Fruit fly (Drosophila melanogaster) whole organism, pupa: Measurements from ENCODE around the gene Pa1.
A peak's percentile ranks its signal among the peaks of the same experiment; 100 is the strongest.

Experiments
- CG10348 ChIP-seq: fragments of 200-800 bp; sonication (Bioruptor generic); IDR thresholded peaks from 2 replicates; pipeline ENCODE4 v1.3.6; 2022; ENCODE audit warnings: missing biosample characterization, missing genetic modification characterization
- CG12605 ChIP-seq: fragments of 200-800 bp; sonication (Bioruptor generic); IDR thresholded peaks from 2 replicates; pipeline ENCODE4 v1.3.6; 2022; ENCODE audit warnings: missing biosample characterization, missing genetic modification characterization
- CG13204 ChIP-seq: fragments of 200-800 bp; sonication (Bioruptor generic); optimal IDR thresholded peaks from 2 replicates; lab custom pipeline; 2018; ENCODE audit warnings: missing biosample characterization, mild to moderate bottlenecking, missing genetic modification characterization, moderate library complexity
- CG14655 ChIP-seq: fragments of 200-800 bp; sonication (Bioruptor generic); optimal IDR thresholded peaks from 3 replicates; lab custom pipeline; 2017; ENCODE audit warnings: mild to moderate bottlenecking, missing biosample characterization, missing genetic modification reagents, missing genetic modification characterization
- CG15710 ChIP-seq: fragments of 200-800 bp; sonication (Bioruptor generic); optimal IDR thresholded peaks from 2 replicates; lab custom pipeline; 2018; ENCODE audit warnings: missing biosample characterization, mild to moderate bottlenecking, missing genetic modification characterization, moderate library complexity
- CG17806 ChIP-seq: fragments of 200-800 bp; sonication (Bioruptor generic); optimal IDR thresholded peaks from 2 replicates; lab custom pipeline; 2018; ENCODE audit warnings: missing biosample characterization, mild to moderate bottlenecking, missing genetic modification characterization, moderate library complexity
- CG32121 ChIP-seq: fragments of 200-800 bp; sonication (Bioruptor generic); IDR thresholded peaks from 2 replicates; pipeline ENCODE4 v1.3.6; 2022; ENCODE audit warnings: missing biosample characterization, missing genetic modification characterization
- CG34367 ChIP-seq: fragments of 200-800 bp; sonication (Bioruptor generic); optimal IDR thresholded peaks from 2 replicates; lab custom pipeline; 2018; ENCODE audit warnings: missing biosample characterization, mild to moderate bottlenecking, missing genetic modification characterization
- CG4496 ChIP-seq: fragments of 200-800 bp; sonication (Bioruptor generic); IDR thresholded peaks from 3 replicates; pipeline ENCODE4 v1.3.6; 2022; ENCODE audit warnings: missing biosample characterization, missing genetic modification characterization
- CG8159 ChIP-seq: fragments of 200-800 bp; sonication (Bioruptor generic); optimal IDR thresholded peaks from 3 replicates; lab custom pipeline; 2018; ENCODE audit warnings: missing biosample characterization, mild to moderate bottlenecking, missing genetic modification characterization, moderate library complexity
- CG8301 ChIP-seq: fragments of 200-800 bp; sonication (Bioruptor generic); optimal IDR thresholded peaks from 2 replicates; lab custom pipeline; 2018; ENCODE audit warnings: missing biosample characterization, mild to moderate bottlenecking, missing genetic modification characterization
- CG9948 ChIP-seq: fragments of 200-800 bp; sonication (Bioruptor generic); optimal IDR thresholded peaks from 2 replicates; lab custom pipeline; 2018; ENCODE audit warnings: missing biosample characterization, mild to moderate bottlenecking, missing genetic modification characterization, moderate library complexity
- D1 ChIP-seq: fragments of 200-800 bp; sonication (Bioruptor generic); optimal IDR thresholded peaks from 2 replicates; lab custom pipeline; 2018; ENCODE audit warnings: missing biosample characterization, mild to moderate bottlenecking, missing genetic modification characterization, moderate library complexity
- EcR ChIP-seq: fragments of 200-800 bp; sonication (Bioruptor generic); optimal IDR thresholded peaks from 3 replicates; lab custom pipeline; 2019; ENCODE audit warnings: missing biosample characterization, missing genetic modification characterization, mild to moderate bottlenecking, moderate library complexity, missing genetic modification reagents
- Ets98B ChIP-seq: fragments of 200-800 bp; sonication (Bioruptor generic); IDR thresholded peaks from 2 replicates; pipeline ENCODE4 v1.3.6; 2022; ENCODE audit warnings: missing biosample characterization, missing genetic modification characterization
- Pif1A ChIP-seq: fragments of 200-800 bp; sonication (Bioruptor generic); optimal IDR thresholded peaks from 3 replicates; lab custom pipeline; 2016; ENCODE audit warnings: missing biosample characterization, missing genetic modification characterization
- Pif1B ChIP-seq: fragments of 200-800 bp; sonication (Bioruptor generic); optimal IDR thresholded peaks from 3 replicates; lab custom pipeline; 2016; ENCODE audit warnings: missing biosample characterization, missing genetic modification characterization
- Snoo ChIP-seq: fragments of 200-800 bp; sonication (Bioruptor generic); optimal IDR thresholded peaks from 3 replicates; lab custom pipeline; 2017; ENCODE audit warnings: missing biosample characterization, mild to moderate bottlenecking, missing genetic modification characterization, inconsistent platforms
- fd96Ca ChIP-seq: fragments of 200-800 bp; sonication (Bioruptor generic); IDR thresholded peaks from 3 replicates; pipeline ENCODE4 v1.3.6; 2022; ENCODE audit warnings: missing biosample characterization, missing genetic modification characterization
- gl ChIP-seq: fragments of 200-800 bp; sonication (Bioruptor generic); optimal IDR thresholded peaks from 2 replicates; lab custom pipeline; 2018; ENCODE audit warnings: missing biosample characterization, mild to moderate bottlenecking, missing genetic modification characterization
- rn ChIP-seq: fragments of 200-800 bp; sonication (Bioruptor generic); IDR thresholded peaks from 2 replicates; pipeline ENCODE4 v1.3.6; 2022; ENCODE audit warnings: missing biosample characterization, missing genetic modification characterization

Gene Pa1

dm6 chrX:11355708-11356174 lies 3.3 kb upstream of the Pa1 start, which contains the start of gene dsh:
TSS of gene dsh (plus strand) at chrX:11355881.
- TF ChIP-seq D1 (no peak), CG15710 (peak; percentile 14), rn (no peak), CG13204 (peak; percentile 65), CG4496 (GFP tag; lab: Robert Waterston, UW) (no peak), Pif1B (GFP tag; lab: Kevin White, UChicago) (no peak), CG10348 (GFP tag; lab: Robert Waterston, UW) (no peak), fd96Ca (no peak), CG8301 (tag; lab: Kevin White, UChicago) (no peak), CG12605 (GFP tag; lab: Robert Waterston, UW) (no peak), Pif1A (GFP tag; lab: Kevin White, UChicago) (no peak), CG32121 (GFP tag; lab: Robert Waterston, UW) (no peak)

DNA sequence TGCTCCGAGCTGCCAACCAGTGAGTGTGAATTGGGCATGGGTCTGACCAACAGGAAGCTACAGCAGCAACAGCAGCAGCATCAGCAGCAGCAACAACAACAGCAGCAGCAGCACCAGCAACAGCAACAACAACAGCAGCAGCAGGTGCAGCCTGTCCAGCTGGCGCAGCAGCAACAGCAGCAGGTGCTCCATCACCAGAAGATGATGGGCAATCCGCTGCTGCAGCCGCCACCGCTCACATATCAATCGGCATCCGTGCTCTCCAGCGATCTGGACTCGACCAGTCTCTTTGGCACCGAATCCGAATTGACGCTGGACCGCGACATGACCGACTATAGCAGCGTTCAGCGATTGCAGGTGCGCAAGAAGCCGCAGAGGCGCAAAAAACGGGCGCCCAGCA lies 2.4 kb upstream of the Pa1 start:
- no peak for TF ChIP-seq fd96Ca
- TF ChIP-seq EcR (GFP tag; lab: Kevin White, UChicago): no peak
- TF ChIP-seq D1: no peak
- TF ChIP-seq CG13204: no peak
- no peak for TF ChIP-seq Pif1B (GFP tag; lab: Kevin White, UChicago)
- TF ChIP-seq CG4496 (GFP tag; lab: Robert Waterston, UW): no peak
- no peak for TF ChIP-seq Pif1A (GFP tag; lab: Kevin White, UChicago)
- TF ChIP-seq CG17806: no peak
- no peak for TF ChIP-seq CG34367 (tag; lab: Kevin White, UChicago)
- TF ChIP-seq Ets98B (GFP tag; lab: Robert Waterston, UW): no peak
- TF ChIP-seq, all 21 proteins: peak for 0

- TF ChIP-seq fd96Ca (no peak), Pif1B (GFP tag; lab: Kevin White, UChicago) (no peak), CG13204 (no peak), Ets98B (GFP tag; lab: Robert Waterston, UW) (no peak), EcR (GFP tag; lab: Kevin White, UChicago) (no peak), gl (tag; lab: Kevin White, UChicago) (no peak), Snoo (tag; lab: Kevin White, UChicago) (no peak), Pif1A (GFP tag; lab: Kevin White, UChicago) (no peak), CG8301 (tag; lab: Kevin White, UChicago) (no peak), CG34367 (tag; lab: Kevin White, UChicago) (no peak), rn (no peak), CG32121 (GFP tag; lab: Robert Waterston, UW) (no peak), CG17806 (no peak), CG15710 (no peak), CG4496 (GFP tag; lab: Robert Waterston, UW) (no peak), CG8159 (tag; lab: Kevin White, UChicago) (no peak), CG12605 (GFP tag; lab: Robert Waterston, UW) (no peak), D1 (no peak), CG14655 (GFP tag; lab: Kevin White, UChicago) (no peak), CG9948 (tag; lab: Kevin White, UChicago) (no peak)
These were observed 8.9 kb downstream of the Pa1 start, which contains the start of the genes hop and Tim8 for dm6 chrX:11367783-11368509. TSS of gene hop (minus strand) at chrX:11368098. TSS of gene Tim8 (plus strand) at chrX:11368445.

DNA sequence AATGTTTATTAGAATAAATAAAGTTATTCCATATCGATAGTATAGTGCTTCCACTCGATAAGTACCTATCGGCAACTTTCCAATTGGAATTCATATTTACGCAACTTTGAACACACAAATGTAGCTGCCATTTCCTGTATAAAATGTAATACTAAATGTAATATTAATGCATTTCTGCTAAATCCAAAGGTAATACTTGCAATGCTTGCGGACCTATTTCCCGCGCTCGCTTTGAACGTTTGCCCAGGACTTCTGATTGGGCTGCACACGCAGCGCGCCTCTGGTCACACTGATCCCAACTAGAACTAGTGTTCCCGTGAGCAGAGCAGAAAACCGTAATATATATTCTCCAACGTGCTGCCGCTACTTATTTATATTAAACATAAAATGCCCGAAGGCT lies 10.3 kb downstream of the Pa1 start, which contains the start of gene dlg1:
Gene dlg1 (plus strand): TSS at position 292 of the 400 bp plus-strand sequence.
- TF ChIP-seq CG14655 (GFP tag; lab: Kevin White, UChicago) (no peak), CG4496 (GFP tag; lab: Robert Waterston, UW) (no peak), CG13204 (no peak), CG12605 (GFP tag; lab: Robert Waterston, UW) (no peak), rn (no peak), Snoo (tag; lab: Kevin White, UChicago) (no peak), CG17806 (no peak), EcR (GFP tag; lab: Kevin White, UChicago) (no peak), Pif1B (GFP tag; lab: Kevin White, UChicago) (no peak), CG8301 (tag; lab: Kevin White, UChicago) (no peak)

- peak; percentile 51; the same call in 1 of the 3 replicates for TF ChIP-seq fd96Ca
- peak; percentile 46; the same call in 1 of the 2 replicates for TF ChIP-seq CG32121 (GFP tag; lab: Robert Waterston, UW)
- no peak for TF ChIP-seq gl (tag; lab: Kevin White, UChicago)
- no peak for TF ChIP-seq Pif1B (GFP tag; lab: Kevin White, UChicago)
- no peak for TF ChIP-seq CG17806
- TF ChIP-seq CG12605 (GFP tag; lab: Robert Waterston, UW): peak; percentile 53; the same call in 1 of the 2 replicates
- peak; percentile 33 for TF ChIP-seq Snoo (tag; lab: Kevin White, UChicago)
- peak; percentile 59 for TF ChIP-seq Ets98B (GFP tag; lab: Robert Waterston, UW)
- no peak for TF ChIP-seq CG9948 (tag; lab: Kevin White, UChicago)
- no peak for TF ChIP-seq D1
- TF ChIP-seq rn: no peak
- peak; percentile 26 for TF ChIP-seq CG15710
- peak; percentile 78 for TF ChIP-seq CG4496 (GFP tag; lab: Robert Waterston, UW)
- no peak for TF ChIP-seq Pif1A (GFP tag; lab: Kevin White, UChicago)
- no peak for TF ChIP-seq CG8301 (tag; lab: Kevin White, UChicago)
- TF ChIP-seq CG34367 (tag; lab: Kevin White, UChicago): no peak
- TF ChIP-seq CG8159 (tag; lab: Kevin White, UChicago): peak; percentile 0
- no peak for TF ChIP-seq CG14655 (GFP tag; lab: Kevin White, UChicago)
- no peak for TF ChIP-seq EcR (GFP tag; lab: Kevin White, UChicago)
- no peak for TF ChIP-seq CG10348 (GFP tag; lab: Robert Waterston, UW)
- no peak for TF ChIP-seq CG13204
These were observed 11.8 kb downstream of the Pa1 start for dm6 chrX:11370792-11371191.
